Worm (Caenorhabditis elegans) whole organism, young adult: ENCODE data around the gene fbxa-107.
A peak's percentile ranks its signal among the peaks of the same experiment; 100 is the strongest.

ENCODE experiments used
- B0261.1 ChIP-seq: sonication (generic microtip); optimal IDR thresholded peaks from 2 replicates; lab custom pipeline; 2016; ENCODE audit warnings: mild to moderate bottlenecking, missing genetic modification characterization, moderate library complexity, missing compliant biosample characterization
- C06A6.2 ChIP-seq: fragments of 200-800 bp; sonication (Bioruptor generic); conservative IDR thresholded peaks from 2 replicates; pipeline ENCODE4 v1.3.6; 2022; ENCODE audit warnings: missing genetic modification characterization, missing compliant biosample characterization
- D2030.7 ChIP-seq: fragments of 200-800 bp; sonication (Bioruptor generic); IDR thresholded peaks from 2 replicates; pipeline ENCODE4 v1.3.6; 2022; ENCODE audit warnings: missing genetic modification reagents, missing genetic modification characterization, missing compliant biosample characterization
- F23B12.7 ChIP-seq: sonication (generic microtip); optimal IDR thresholded peaks from 2 replicates; lab custom pipeline; 2017; ENCODE audit warnings: missing genetic modification characterization, mild to moderate bottlenecking, missing compliant biosample characterization, antibody characterized with exemption, moderate library complexity; ENCODE audit not compliant: insufficient read depth
- F33H1.4 ChIP-seq: fragments of 200-800 bp; sonication (Bioruptor generic); IDR thresholded peaks from 2 replicates; pipeline ENCODE4 v1.3.6; 2022; ENCODE audit warnings: missing genetic modification reagents, missing genetic modification characterization, missing compliant biosample characterization
- F37B4.10 ChIP-seq: fragments of 200-800 bp; sonication (Bioruptor generic); IDR thresholded peaks from 2 replicates; pipeline ENCODE4 v1.3.6; 2022; ENCODE audit warnings: missing genetic modification characterization, missing compliant biosample characterization
- F39B2.1 ChIP-seq: fragments of 200-800 bp; sonication (Bioruptor generic); IDR thresholded peaks from 2 replicates; pipeline ENCODE4 v1.3.6; 2022; ENCODE audit warnings: missing genetic modification reagents, missing genetic modification characterization, missing compliant biosample characterization
- T07F8.4 ChIP-seq: sonication (generic microtip); optimal IDR thresholded peaks from 2 replicates; lab custom pipeline; 2016; ENCODE audit warnings: mild to moderate bottlenecking, missing genetic modification characterization, moderate library complexity, missing compliant biosample characterization
- Y95B8A.8 ChIP-seq: fragments of 200-800 bp; sonication (Bioruptor generic); IDR thresholded peaks from 2 replicates; pipeline ENCODE4 v1.3.6; 2022; ENCODE audit warnings: missing genetic modification reagents, missing genetic modification characterization, missing compliant biosample characterization
- akir-1 ChIP-seq: fragments of 200-800 bp; sonication (Bioruptor generic); optimal IDR thresholded peaks from 2 replicates; lab custom pipeline; 2018; ENCODE audit warnings: mild to moderate bottlenecking, missing genetic modification characterization, moderate library complexity, missing compliant biosample characterization
- aptf-3 ChIP-seq: fragments of 200-800 bp; sonication (Bioruptor generic); IDR thresholded peaks from 2 replicates; pipeline ENCODE4 v1.3.6; 2022; ENCODE audit warnings: missing genetic modification characterization, missing compliant biosample characterization
- atf-7 ChIP-seq: sonication (generic microtip); optimal IDR thresholded peaks from 2 replicates; lab custom pipeline; 2017; ENCODE audit warnings: mild to moderate bottlenecking, missing genetic modification characterization, missing compliant biosample characterization
- ceh-79 ChIP-seq: sonication (generic microtip); optimal IDR thresholded peaks from 2 replicates; lab custom pipeline; 2017; ENCODE audit warnings: mild to moderate bottlenecking, missing genetic modification characterization, missing compliant biosample characterization
- ceh-91 ChIP-seq: fragments of 200-800 bp; sonication (Bioruptor generic); IDR thresholded peaks from 2 replicates; pipeline ENCODE4 v1.3.6; 2022; ENCODE audit warnings: missing genetic modification reagents, missing genetic modification characterization, missing compliant biosample characterization
- dpl-1 ChIP-seq: fragments of 150-350 bp; optimal IDR thresholded peaks from 2 replicates; lab custom pipeline; 2014; ENCODE audit warnings: missing biosample characterization, missing genetic modification reagents, missing genetic modification characterization
- ets-4 ChIP-seq: fragments of 200-800 bp; sonication (Bioruptor generic); optimal IDR thresholded peaks from 2 replicates; lab custom pipeline; 2018; ENCODE audit warnings: mild to moderate bottlenecking, missing genetic modification characterization, missing compliant biosample characterization
- gei-17 ChIP-seq: fragments of 200-800 bp; sonication (Bioruptor generic); optimal IDR thresholded peaks from 2 replicates; lab custom pipeline; 2018; ENCODE audit warnings: mild to moderate bottlenecking, missing genetic modification characterization, missing compliant biosample characterization
- him-1 ChIP-seq: sonication (generic microtip); optimal IDR thresholded peaks from 2 replicates; lab custom pipeline; 2016; ENCODE audit warnings: missing genotype, missing genetic modification reagents, missing genetic modification characterization, missing compliant biosample characterization
- hmg-1.2 ChIP-seq: fragments of 200-800 bp; sonication (Bioruptor generic); IDR thresholded peaks from 2 replicates; pipeline ENCODE4 v1.3.6; 2022; ENCODE audit warnings: missing genetic modification reagents, missing genetic modification characterization, missing compliant biosample characterization
- lin-26 ChIP-seq: fragments of 200-800 bp; sonication (Bioruptor generic); IDR thresholded peaks from 2 replicates; pipeline ENCODE4 v1.3.6; 2022; ENCODE audit warnings: missing genetic modification reagents, missing genetic modification characterization, missing compliant biosample characterization
- lsl-1 ChIP-seq: fragments of 200-800 bp; sonication (Bioruptor generic); optimal IDR thresholded peaks from 2 replicates; lab custom pipeline; 2018; ENCODE audit warnings: mild to moderate bottlenecking, missing genetic modification characterization, moderate library complexity, missing compliant biosample characterization
- lsy-27 ChIP-seq: sonication (generic microtip); optimal IDR thresholded peaks from 2 replicates; lab custom pipeline; 2017; ENCODE audit warnings: missing genetic modification characterization, mild to moderate bottlenecking, missing compliant biosample characterization, antibody characterized with exemption, missing genotype, borderline replicate concordance; ENCODE audit not compliant: insufficient read depth
- madf-10 ChIP-seq: sonication (generic microtip); optimal IDR thresholded peaks from 2 replicates; lab custom pipeline; 2016; ENCODE audit warnings: mild to moderate bottlenecking, missing genetic modification characterization, missing compliant biosample characterization
- madf-6 ChIP-seq: fragments of 200-800 bp; sonication (Bioruptor generic); IDR thresholded peaks from 2 replicates; pipeline ENCODE4 v1.3.6; 2022; ENCODE audit warnings: missing genetic modification reagents, missing genetic modification characterization, missing compliant biosample characterization
- madf-8 ChIP-seq: fragments of 200-800 bp; sonication (Bioruptor generic); conservative IDR thresholded peaks from 2 replicates; pipeline ENCODE4 v1.3.6; 2022; ENCODE audit warnings: missing genetic modification reagents, missing genetic modification characterization, missing compliant biosample characterization
- mel-28 ChIP-seq: sonication (generic microtip); optimal IDR thresholded peaks from 2 replicates; lab custom pipeline; 2016; ENCODE audit warnings: borderline replicate concordance, mild to moderate bottlenecking, missing genetic modification characterization, missing compliant biosample characterization
- nfya-1 ChIP-seq: sonication (generic microtip); optimal IDR thresholded peaks from 2 replicates; lab custom pipeline; 2017; ENCODE audit warnings: antibody characterized with exemption, missing compliant biosample characterization, missing genetic modification characterization, borderline replicate concordance; ENCODE audit not compliant: insufficient read depth
- pbrm-1 ChIP-seq: fragments of 200-800 bp; sonication (Bioruptor generic); IDR thresholded peaks from 2 replicates; pipeline ENCODE4 v1.3.6; 2022; ENCODE audit warnings: missing genetic modification reagents, missing genetic modification characterization, missing compliant biosample characterization
- rcor-1 ChIP-seq: fragments of 200-800 bp; sonication (Bioruptor generic); IDR thresholded peaks from 2 replicates; pipeline ENCODE4 v1.3.6; 2022; ENCODE audit warnings: missing genetic modification reagents, missing genetic modification characterization, missing compliant biosample characterization
- repo-1 ChIP-seq: sonication (generic microtip); optimal IDR thresholded peaks from 2 replicates; lab custom pipeline; 2017; ENCODE audit warnings: mild to moderate bottlenecking, missing genetic modification characterization, missing compliant biosample characterization
- snpc-1.3 ChIP-seq: sonication (generic microtip); optimal IDR thresholded peaks from 2 replicates; lab custom pipeline; 2017; ENCODE audit warnings: missing genetic modification characterization, mild to moderate bottlenecking, missing compliant biosample characterization, antibody characterized with exemption, moderate library complexity, missing genotype, missing genetic modification reagents; ENCODE audit not compliant: insufficient read depth
- tbx-9 ChIP-seq: sonication (generic microtip); optimal IDR thresholded peaks from 2 replicates; lab custom pipeline; 2016; ENCODE audit warnings: borderline replicate concordance, missing genetic modification characterization, inconsistent platforms, missing compliant biosample characterization
- xnd-1 ChIP-seq: sonication (generic microtip); optimal IDR thresholded peaks from 2 replicates; lab custom pipeline; 2016; ENCODE audit warnings: missing genotype, missing genetic modification reagents, missing genetic modification characterization, missing compliant biosample characterization
- ztf-26 ChIP-seq: sonication (generic microtip); optimal IDR thresholded peaks from 2 replicates; lab custom pipeline; 2017; ENCODE audit warnings: missing genetic modification characterization, missing compliant biosample characterization
- ztf-28 ChIP-seq: fragments of 200-800 bp; sonication (Bioruptor generic); IDR thresholded peaks from 2 replicates; pipeline ENCODE4 v1.3.6; 2022; ENCODE audit warnings: missing genetic modification reagents, missing genetic modification characterization, missing compliant biosample characterization
- ztf-3 ChIP-seq: fragments of 200-800 bp; sonication (Bioruptor generic); optimal IDR thresholded peaks from 2 replicates; lab custom pipeline; 2018; ENCODE audit warnings: mild to moderate bottlenecking, missing genetic modification characterization, missing compliant biosample characterization

fbxa-107 gene

ce11 chrV:18128545-18128944 is 4.8 kb downstream of the fbxa-107 start:
- no peak for TF ChIP-seq hmg-1.2 (GFP tag; lab: Robert Waterston, UW)
- TF ChIP-seq lin-26: no peak
- no peak for TF ChIP-seq rcor-1 (GFP tag; lab: Robert Waterston, UW)
- no peak for TF ChIP-seq C06A6.2 (GFP tag; lab: Robert Waterston, UW)
- TF ChIP-seq, all 124 proteins: peak for 0

- peak; percentile 83 for TF ChIP-seq him-1 (tag; lab: Kevin White, UChicago)
- peak; percentile 2 for TF ChIP-seq xnd-1
- no peak for TF ChIP-seq ets-4
- no peak for TF ChIP-seq T07F8.4 (tag; lab: Kevin White, UChicago)
- no peak for TF ChIP-seq lsy-27 (tag; lab: Kevin White, UChicago)
- peak; percentile 48; the same call in 1 of the 2 replicates for TF ChIP-seq D2030.7 (GFP tag; lab: Robert Waterston, UW)
- TF ChIP-seq snpc-1.3 (tag; lab: Kevin White, UChicago): no peak
- peak; percentile 34; the same call in 1 of the 2 replicates for TF ChIP-seq F33H1.4 (GFP tag; lab: Robert Waterston, UW)
- no peak for TF ChIP-seq dpl-1 (GFP tag; lab: Kevin White, UChicago)
- TF ChIP-seq nfya-1 (tag; lab: Kevin White, UChicago): no peak
- no peak for TF ChIP-seq aptf-3 (GFP tag; lab: Robert Waterston, UW)
- TF ChIP-seq lsl-1 (GFP tag; lab: Kevin White, UChicago): peak; percentile 90
- TF ChIP-seq madf-6 (GFP tag; lab: Robert Waterston, UW): peak; percentile 61
Measured at ce11 chrV:18131049-18131448, 7.3 kb downstream of the fbxa-107 start, which contains the start of gene Y37H2A.12. Gene Y37H2A.12, minus strand, starts transcription at chrV:18131129.

ce11 chrV:18133177-18133576 is 9.4 kb downstream of the fbxa-107 start, which contains the start of gene Y37H2A.18:
Gene Y37H2A.18, minus strand, starts transcription at chrV:18133277.
- TF ChIP-seq Y95B8A.8: no peak
- no peak for TF ChIP-seq ztf-28
- TF ChIP-seq madf-8: no peak
- TF ChIP-seq F23B12.7: no peak
- TF ChIP-seq mel-28 (tag; lab: Kevin White, UChicago): no peak
- TF ChIP-seq ceh-91 (GFP tag; lab: Robert Waterston, UW): no peak
- no peak for TF ChIP-seq ztf-3 (GFP tag; lab: Kevin White, UChicago)
- no peak for TF ChIP-seq tbx-9 (tag; lab: Kevin White, UChicago)

ce11 chrV:18134378-18134777 is 10.6 kb downstream of the fbxa-107 start, which contains the start of gene Y37H2A.7:
Gene Y37H2A.7, minus strand, starts transcription at chrV:18134478.
- TF ChIP-seq ceh-79 (no peak), pbrm-1 (GFP tag; lab: Robert Waterston, UW) (no peak), gei-17 (GFP tag; lab: Kevin White, UChicago) (no peak), F33H1.4 (GFP tag; lab: Robert Waterston, UW) (0 out of 2 replicates have a peak, but pooled peaks have one; percentile 13), him-1 (tag; lab: Kevin White, UChicago) (no peak), atf-7 (tag; lab: Kevin White, UChicago) (no peak), repo-1 (no peak), B0261.1 (tag; lab: Kevin White, UChicago) (no peak), akir-1 (GFP tag; lab: Kevin White, UChicago) (no peak), lsl-1 (GFP tag; lab: Kevin White, UChicago) (peak; percentile 83), D2030.7 (GFP tag; lab: Robert Waterston, UW) (peak; percentile 36; the same call in 1 of the 2 replicates), F39B2.1 (GFP tag; lab: Robert Waterston, UW) (no peak), rcor-1 (GFP tag; lab: Robert Waterston, UW) (no peak), madf-10 (tag; lab: Kevin White, UChicago) (no peak), ztf-26 (tag; lab: Kevin White, UChicago) (no peak), F37B4.10 (no peak), madf-6 (GFP tag; lab: Robert Waterston, UW) (peak; percentile 45; the same call in 1 of the 2 replicates), lsy-27 (tag; lab: Kevin White, UChicago) (no peak)
